Worm (Caenorhabditis elegans): Measurements from ENCODE around the gene hizr-1.

ce11 chrX:11339375-11339924 lies 21.4 kb downstream of the hizr-1 start, which contains the start of gene aco-1:
- TF ChIP-seq pha-4 (tag; optimal IDR thresholded peaks at IDR 0.05) (no peak), ztf-11 (tag; optimal IDR thresholded peaks at IDR 0.05) (no peak), nhr-77 (tag; optimal IDR thresholded peaks at IDR 0.05) (no peak), elt-2 (tag; optimal IDR thresholded peaks at IDR 0.05) (peak; percentile 83), nhr-237 (tag; optimal IDR thresholded peaks at IDR 0.05) (no peak), elt-3 (tag; optimal IDR thresholded peaks at IDR 0.05) (no peak), egl-27 (tag; optimal IDR thresholded peaks at IDR 0.05) (peak; percentile 11), nhr-12 (tag; optimal IDR thresholded peaks at IDR 0.05) (no peak), aly-2 (tag; optimal IDR thresholded peaks at IDR 0.05) (no peak), ceh-16 (tag; optimal IDR thresholded peaks at IDR 0.05) (no peak), nhr-25 (tag; optimal IDR thresholded peaks at IDR 0.05) (peak; percentile 88)

Measured in whole organism, L3 larva.